Worm (Caenorhabditis elegans) whole organism, L1 larva: ENCODE results near the gene nspf-1.

ENCODE experiments used
- nhr-76 ChIP-seq: sonication (generic microtip); optimal IDR thresholded peaks from 2 replicates; lab custom pipeline; 2017; ENCODE audit warnings: missing biosample characterization, missing genetic modification characterization
- rnt-1 ChIP-seq: sonication (generic microtip); optimal IDR thresholded peaks from 2 replicates; lab custom pipeline; 2016; ENCODE audit warnings: mild to moderate bottlenecking, missing genetic modification characterization, moderate library complexity, missing compliant biosample characterization
- unc-62 ChIP-seq: fragments of 150-350 bp; optimal IDR thresholded peaks from 2 replicates; lab custom pipeline; 2014; ENCODE audit warnings: missing biosample characterization, missing genetic modification reagents, missing genetic modification characterization
- unc-86 ChIP-seq: sonication (generic microtip); optimal IDR thresholded peaks from 2 replicates; lab custom pipeline; 2016; ENCODE audit warnings: missing genetic modification characterization, missing compliant biosample characterization

DNA sequence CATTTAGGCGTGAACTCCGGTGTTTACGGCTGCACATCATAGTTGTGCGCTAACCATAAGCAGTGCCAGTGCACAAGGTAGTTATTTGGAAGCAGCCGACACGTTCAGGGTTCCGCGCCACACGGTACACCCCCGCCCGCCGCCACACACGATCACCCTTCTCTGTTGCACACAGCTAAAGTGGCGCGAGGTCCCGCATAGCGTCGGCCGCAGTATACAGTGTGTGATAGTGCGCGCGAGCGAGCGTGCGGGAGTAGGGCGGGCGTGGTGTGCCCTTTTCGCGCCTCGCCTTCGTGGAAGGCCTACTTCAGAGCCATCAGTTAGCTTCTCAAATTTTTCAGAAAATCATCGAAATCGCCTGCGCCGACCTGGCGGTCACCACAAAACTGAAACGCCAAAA is 49.5 kb downstream of the nspf-1 start:
- TF ChIP-seq rnt-1 (tag; lab: Kevin White, UChicago) = no peak
- TF ChIP-seq unc-62 (GFP tag; lab: Kevin White, UChicago) = no peak
- no peak for TF ChIP-seq nhr-76 (tag; lab: Kevin White, UChicago)
- no peak for TF ChIP-seq unc-86 (tag; lab: Kevin White, UChicago)
